Worm (Caenorhabditis elegans): Measurements from ENCODE around the gene ZK287.4.

DNA sequence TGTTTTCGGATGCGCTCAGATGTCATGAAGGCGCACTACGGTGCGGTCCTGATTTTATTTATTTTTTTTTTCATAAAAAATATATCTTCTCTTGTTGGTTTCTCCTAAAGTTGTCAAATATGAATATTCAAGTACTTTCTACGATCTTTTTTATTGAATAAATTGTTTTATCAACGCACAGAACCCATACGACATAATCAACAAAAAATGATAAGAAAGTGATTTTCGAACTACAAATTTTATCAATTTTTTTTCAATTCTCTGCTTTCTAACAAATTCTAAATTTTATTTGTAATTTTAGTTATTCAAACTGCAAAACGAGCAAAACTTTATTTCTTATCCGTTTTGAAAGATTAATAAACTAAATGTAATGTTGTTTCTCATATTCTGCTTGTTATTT, 16.4 kb upstream of the ZK287.4 start:
- TF ChIP-seq dao-5 (tag; optimal IDR thresholded peaks at IDR 0.05): no peak
- TF ChIP-seq him-1 (tag; optimal IDR thresholded peaks at IDR 0.05): no peak
